Worm (Caenorhabditis elegans) whole organism, L4/young adult: Measurements from ENCODE around the gene srw-48.

ENCODE experiments used
- W03F9.2 ChIP-seq: fragments of 150-350 bp; optimal IDR thresholded peaks from 2 replicates; lab custom pipeline; 2014; ENCODE audit warnings: missing biosample characterization, missing genetic modification characterization
- dao-5 ChIP-seq: sonication (generic microtip); optimal IDR thresholded peaks from 2 replicates; lab custom pipeline; 2016; ENCODE audit warnings: missing genotype, missing genetic modification characterization, moderate library complexity, missing compliant biosample characterization
- him-1 ChIP-seq: sonication (generic microtip); optimal IDR thresholded peaks from 2 replicates; lab custom pipeline; 2016; ENCODE audit warnings: missing genotype, missing genetic modification reagents, missing genetic modification characterization, missing compliant biosample characterization

srw-48 gene

DNA sequence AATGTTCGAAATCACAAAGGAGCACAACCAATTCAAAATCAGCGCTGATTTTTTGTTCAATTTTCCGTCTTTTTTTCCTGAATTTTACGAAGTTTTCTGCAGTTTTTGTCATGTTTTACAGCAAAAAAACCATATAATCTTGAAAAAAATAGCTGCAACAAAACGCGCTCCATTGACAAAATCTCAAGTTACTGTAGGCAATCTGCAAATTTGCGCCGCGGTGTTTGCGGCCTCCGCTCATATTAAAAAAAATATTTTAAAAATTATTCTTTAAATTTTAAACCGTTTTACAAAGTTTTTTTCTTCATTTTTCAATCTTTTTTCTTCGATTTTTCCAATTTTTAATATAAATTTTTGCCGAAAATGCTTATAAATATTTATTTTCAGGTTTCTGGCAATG is 15.4 kb upstream of the srw-48 start:
- TF ChIP-seq W03F9.2 (tag; lab: Kevin White, UChicago) = no peak

DNA sequence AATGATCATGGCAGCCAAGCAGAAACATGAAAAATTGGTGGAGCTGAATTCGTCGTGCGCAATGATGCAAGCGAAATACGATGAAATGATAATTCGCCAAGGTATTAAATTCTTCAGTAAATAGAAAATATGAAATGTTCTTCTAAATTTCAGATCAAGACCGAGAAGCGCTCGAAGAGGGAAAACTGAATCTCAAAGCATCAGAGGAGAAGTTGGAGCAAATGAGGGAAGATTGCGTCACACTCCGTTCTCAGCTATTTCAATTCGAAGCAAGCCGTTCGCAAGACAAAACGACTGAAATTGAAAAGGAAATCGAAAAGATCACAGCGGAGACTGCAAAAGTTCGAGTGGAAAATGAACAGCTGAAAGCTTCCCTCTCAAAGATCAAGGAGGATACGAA is 14.4 kb upstream of the srw-48 start:
- TF ChIP-seq dao-5 (tag; lab: Kevin White, UChicago) = no peak
- TF ChIP-seq him-1 (tag; lab: Kevin White, UChicago) = no peak
- no peak for TF ChIP-seq W03F9.2 (tag; lab: Kevin White, UChicago)

DNA sequence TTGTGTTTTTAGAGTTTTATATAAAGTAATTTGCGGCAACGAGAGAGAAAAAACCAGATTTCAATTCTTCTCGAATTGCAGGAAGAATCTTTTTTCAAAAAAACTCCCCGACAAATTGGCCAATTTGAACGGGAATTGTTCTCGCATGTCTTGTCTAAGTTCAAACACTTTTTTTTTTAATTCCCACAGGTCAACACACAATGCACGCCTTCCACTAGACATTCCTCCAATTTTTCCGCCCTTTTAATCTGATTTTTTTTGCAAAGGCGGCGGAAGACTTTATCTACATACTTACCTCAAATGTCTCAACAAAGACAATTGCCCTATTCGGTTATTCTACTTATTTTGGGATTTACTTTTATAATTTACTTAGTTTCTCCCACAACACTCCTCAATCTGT is 13.1 kb upstream of the srw-48 start, which contains the start of gene F26D2.3:
TSS of gene F26D2.3 (plus strand) at position 301 of the 400 bp plus-strand sequence.
- no peak for TF ChIP-seq him-1 (tag; lab: Kevin White, UChicago)
- no peak for TF ChIP-seq W03F9.2 (tag; lab: Kevin White, UChicago)
- TF ChIP-seq dao-5 (tag; lab: Kevin White, UChicago) = no peak

DNA sequence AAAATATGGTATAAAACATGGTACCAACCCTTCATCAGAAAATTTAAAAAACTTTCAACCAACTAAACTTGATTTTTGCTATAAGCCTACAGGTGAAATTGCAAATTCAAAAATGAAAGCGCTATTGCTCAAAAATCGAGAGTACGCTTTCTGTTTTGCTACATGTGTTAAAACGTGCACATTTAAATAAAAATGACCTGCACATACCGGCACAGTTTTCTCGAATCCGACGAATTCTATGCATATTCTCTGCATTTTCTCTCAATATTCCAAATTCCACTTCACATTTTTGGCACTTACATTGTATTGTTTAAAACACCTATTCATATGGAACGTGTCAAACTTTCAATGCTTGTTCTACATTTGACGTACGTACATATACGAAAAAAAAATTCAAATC is 10.3 kb upstream of the srw-48 start, which contains the start of gene srh-145:
TSS of gene srh-145 (plus strand) at position 193 of the 400 bp plus-strand sequence.
- TF ChIP-seq W03F9.2 (tag; lab: Kevin White, UChicago) = no peak
- no peak for TF ChIP-seq him-1 (tag; lab: Kevin White, UChicago)
- TF ChIP-seq dao-5 (tag; lab: Kevin White, UChicago) = no peak

DNA sequence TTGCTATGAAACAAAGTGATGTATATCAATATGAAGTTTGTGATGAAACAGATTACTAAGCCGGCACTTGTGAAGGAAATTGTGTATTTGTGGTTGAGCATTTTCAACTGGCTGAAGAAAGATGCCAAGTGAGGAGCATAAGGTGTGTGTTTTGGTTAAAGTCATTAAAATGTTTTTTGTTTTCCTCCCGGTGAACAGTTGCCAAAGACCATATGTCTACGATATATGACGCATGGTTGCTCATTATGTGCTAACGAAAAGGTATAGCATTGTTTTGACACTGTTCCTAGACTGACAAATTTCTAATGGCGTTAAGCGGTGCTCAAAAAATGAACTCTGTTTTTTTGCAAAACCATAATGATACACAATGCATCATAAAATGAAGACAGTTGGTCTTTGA is 3.8 kb upstream of the srw-48 start, which contains the start of gene str-55:
TSS of gene str-55 (minus strand) at position 101 of the 400 bp plus-strand sequence.
- TF ChIP-seq him-1 (tag; lab: Kevin White, UChicago) = no peak
- no peak for TF ChIP-seq dao-5 (tag; lab: Kevin White, UChicago)
- TF ChIP-seq W03F9.2 (tag; lab: Kevin White, UChicago) = no peak

DNA sequence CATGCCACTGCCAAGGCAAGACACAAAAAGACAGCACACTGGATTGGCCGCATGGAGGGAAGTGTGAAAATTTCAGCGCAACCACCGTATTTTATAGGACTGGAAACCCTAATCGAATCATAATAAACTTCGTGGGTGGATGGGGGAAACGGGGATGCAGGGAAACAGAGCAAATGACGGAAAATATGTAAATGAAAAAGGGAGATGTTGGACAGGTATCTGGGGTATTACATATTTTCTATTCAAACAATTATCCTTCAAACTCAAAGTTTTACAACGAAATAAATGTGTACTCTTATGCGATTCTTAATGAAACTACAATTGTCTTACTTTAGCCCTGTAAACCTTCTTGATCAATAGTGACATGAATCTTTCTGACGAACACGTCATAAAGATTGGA is 1.0 kb upstream of the srw-48 start, which contains the start of gene F26D2.16:
TSS of gene F26D2.16 (minus strand) at position 101 of the 400 bp plus-strand sequence.
- TF ChIP-seq W03F9.2 (tag; lab: Kevin White, UChicago) (no peak), him-1 (tag; lab: Kevin White, UChicago) (no peak), dao-5 (tag; lab: Kevin White, UChicago) (no peak)

DNA sequence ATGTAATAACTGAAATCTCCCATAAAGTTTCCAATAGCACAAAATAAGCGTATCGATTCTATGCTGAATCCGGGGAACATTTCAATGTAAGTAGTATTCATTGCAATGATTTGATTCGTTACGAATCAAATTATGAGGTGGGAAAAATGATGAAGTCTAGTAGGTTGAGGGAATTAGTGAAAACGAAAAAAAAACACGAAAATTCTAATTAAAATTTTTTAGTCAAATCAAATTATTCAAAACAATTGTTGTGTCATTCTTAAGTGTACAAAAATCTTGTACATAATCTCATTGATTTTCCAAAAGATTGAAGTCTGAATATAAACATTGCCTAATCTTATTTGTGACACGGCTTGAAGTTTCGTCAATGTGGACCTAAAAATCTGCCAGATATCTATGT is 3.6 kb downstream of the srw-48 start, which contains the start of gene srw-29:
TSS of gene srw-29 (minus strand) at position 101 of the 400 bp plus-strand sequence.
- TF ChIP-seq W03F9.2 (tag; lab: Kevin White, UChicago) (no peak), him-1 (tag; lab: Kevin White, UChicago) (no peak), dao-5 (tag; lab: Kevin White, UChicago) (no peak)

DNA sequence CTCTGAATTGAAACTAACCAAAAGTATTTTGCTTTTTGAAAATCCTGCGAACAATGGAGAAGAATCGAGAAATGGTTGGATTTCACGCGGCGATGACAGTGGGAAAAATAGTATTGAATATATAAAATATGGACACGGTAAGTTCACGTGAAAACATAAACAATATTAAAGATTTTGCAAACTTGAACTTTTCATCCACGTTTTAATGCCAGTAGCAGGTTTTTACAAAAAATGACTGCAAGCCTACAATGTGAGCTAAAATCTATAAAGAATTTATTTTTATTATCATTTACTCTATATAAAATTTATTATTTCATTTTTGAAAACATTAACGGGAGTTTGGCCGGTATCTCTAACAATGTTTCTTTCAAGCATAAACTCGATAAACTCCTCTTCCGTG is 8.7 kb downstream of the srw-48 start, which contains the start of gene F26D2.10:
TSS of gene F26D2.10 (minus strand) at position 101 of the 400 bp plus-strand sequence.
- TF ChIP-seq dao-5 (tag; lab: Kevin White, UChicago) (no peak), him-1 (tag; lab: Kevin White, UChicago) (no peak), W03F9.2 (tag; lab: Kevin White, UChicago) (no peak)

DNA sequence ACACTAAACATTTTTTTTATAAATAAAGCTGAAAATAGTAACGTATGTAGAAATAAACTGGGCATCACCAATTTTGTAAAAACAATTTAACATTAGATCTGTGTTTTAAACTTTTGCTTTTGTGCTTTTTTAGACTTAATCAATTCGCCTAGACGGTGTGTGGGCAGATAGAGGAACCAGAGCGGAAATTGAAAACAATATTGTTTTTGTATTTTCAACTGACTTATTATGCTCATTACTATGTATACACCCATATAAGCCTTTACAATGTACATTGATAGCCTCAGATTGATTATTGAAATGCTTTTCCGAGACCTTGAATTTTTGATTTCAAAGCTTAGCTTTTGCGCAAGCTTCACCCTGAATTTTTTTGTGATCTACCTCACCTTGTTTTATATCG is 9.1 kb downstream of the srw-48 start, which contains the start of gene str-73:
TSS of gene str-73 (plus strand) at position 301 of the 400 bp plus-strand sequence.
- no peak for TF ChIP-seq him-1 (tag; lab: Kevin White, UChicago)
- no peak for TF ChIP-seq W03F9.2 (tag; lab: Kevin White, UChicago)

DNA sequence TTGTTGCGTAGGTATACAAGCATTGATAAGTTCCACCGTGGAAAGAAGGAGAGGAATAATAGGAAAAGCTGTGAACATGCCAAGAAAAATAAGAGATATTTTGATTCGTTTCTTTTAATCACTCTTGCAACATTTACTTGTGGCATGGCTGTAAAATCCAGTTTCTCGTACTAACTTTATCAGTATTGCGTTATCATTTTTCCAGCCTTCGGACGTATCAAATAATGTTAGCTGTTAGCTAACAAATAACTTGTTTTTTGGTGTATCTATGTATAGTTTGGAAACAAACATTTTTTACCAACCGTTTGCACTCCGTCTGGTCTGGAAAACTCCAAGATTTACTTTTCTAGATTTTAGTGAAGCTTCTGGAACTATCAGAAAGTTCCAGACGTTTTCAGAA is 12.7 kb downstream of the srw-48 start, which contains the start of gene clec-234:
TSS of gene clec-234 (minus strand) at position 101 of the 400 bp plus-strand sequence.
- no peak for TF ChIP-seq W03F9.2 (tag; lab: Kevin White, UChicago)
- no peak for TF ChIP-seq him-1 (tag; lab: Kevin White, UChicago)
- no peak for TF ChIP-seq dao-5 (tag; lab: Kevin White, UChicago)

DNA sequence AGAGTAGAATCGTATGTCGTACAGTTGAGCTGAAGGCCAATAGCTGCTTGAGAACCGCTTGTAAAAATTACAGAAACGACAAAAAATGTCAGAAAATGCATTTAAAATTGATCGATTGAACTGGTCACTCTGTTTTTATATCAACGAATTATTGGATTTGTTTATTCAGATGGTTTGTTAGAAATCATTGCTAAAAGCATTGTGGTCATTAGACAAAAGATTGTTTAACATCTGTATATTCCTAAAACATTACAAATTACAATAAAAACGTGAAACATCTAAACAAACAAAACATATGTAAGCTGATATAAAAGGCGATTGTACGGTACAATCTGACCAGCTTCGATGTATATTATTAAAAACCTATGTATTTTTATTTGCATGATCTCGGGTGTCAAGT is 14.7 kb downstream of the srw-48 start, which contains the start of the genes F26D2.13 and F26D2.14:
TSS of gene F26D2.13 (minus strand) at position 101 of the 400 bp plus-strand sequence.
TSS of gene F26D2.14 (plus strand) at position 346 of the 400 bp plus-strand sequence.
- TF ChIP-seq W03F9.2 (tag; lab: Kevin White, UChicago) (no peak), dao-5 (tag; lab: Kevin White, UChicago) (no peak), him-1 (tag; lab: Kevin White, UChicago) (no peak)

DNA sequence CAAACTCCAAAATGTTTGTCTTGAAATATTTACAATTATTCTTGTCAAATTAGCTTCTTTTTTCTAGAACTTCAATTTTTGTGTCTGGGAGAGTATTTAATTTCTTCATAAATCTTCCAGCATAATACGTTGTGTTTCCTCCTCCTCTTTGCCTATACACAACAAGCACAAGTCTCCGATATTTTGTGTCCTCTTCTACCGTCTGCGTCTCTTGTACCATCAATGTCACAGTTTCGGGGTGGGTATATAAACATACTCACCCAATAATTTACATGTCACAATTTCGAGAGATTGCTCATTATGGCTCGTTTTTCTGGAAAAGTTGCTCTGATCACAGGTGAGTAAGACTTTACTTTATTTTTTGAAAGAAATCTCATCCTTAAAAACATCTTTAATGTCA is 16.8 kb downstream of the srw-48 start, which contains the start of gene F26D2.15:
TSS of gene F26D2.15 (plus strand) at position 301 of the 400 bp plus-strand sequence.
- TF ChIP-seq W03F9.2 (tag; lab: Kevin White, UChicago) (no peak), dao-5 (tag; lab: Kevin White, UChicago) (no peak), him-1 (tag; lab: Kevin White, UChicago) (no peak)

DNA sequence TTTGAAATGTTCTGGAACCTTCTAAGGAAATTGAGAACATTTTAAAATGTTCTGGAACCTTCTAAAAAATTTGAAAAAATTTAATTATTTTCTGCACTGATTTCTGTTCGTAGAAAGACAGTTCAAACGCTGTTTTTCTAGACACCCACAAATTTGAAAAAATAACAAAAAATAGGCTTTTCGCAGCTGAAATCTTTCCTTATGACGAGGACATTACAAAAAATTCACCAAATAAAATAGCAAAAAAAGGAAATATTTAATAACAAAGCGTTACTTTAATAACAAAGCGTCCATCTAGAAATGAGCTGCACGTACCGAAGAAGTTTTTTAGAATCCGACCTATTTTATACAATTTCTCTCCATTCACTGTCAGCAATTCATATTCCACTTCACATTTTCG is 22.8 kb downstream of the srw-48 start, which contains the start of gene srh-141:
TSS of gene srh-141 (plus strand) at position 301 of the 400 bp plus-strand sequence.
- TF ChIP-seq him-1 (tag; lab: Kevin White, UChicago) (no peak), W03F9.2 (tag; lab: Kevin White, UChicago) (no peak), dao-5 (tag; lab: Kevin White, UChicago) (no peak)

DNA sequence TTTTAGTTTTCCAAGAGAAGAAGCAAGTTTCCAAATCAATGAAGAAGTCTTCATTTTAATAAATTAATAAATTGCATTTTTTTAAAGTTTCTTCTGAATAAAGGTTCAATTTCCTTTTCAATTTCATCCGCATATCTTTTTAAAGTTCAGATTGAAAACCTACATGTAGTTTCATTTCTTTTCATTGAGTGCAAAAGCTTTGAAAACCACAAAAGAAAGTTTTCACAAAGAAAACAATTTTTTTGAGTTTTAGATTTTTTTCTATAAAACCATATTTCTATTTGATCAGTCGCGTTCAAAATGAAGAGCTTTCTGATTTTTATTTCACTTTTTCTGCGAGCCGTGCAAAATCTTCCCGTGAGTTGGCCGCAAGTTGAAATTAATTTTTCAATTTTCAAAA is 24.9 kb downstream of the srw-48 start, which contains the start of gene T08G3.6:
TSS of gene T08G3.6 (plus strand) at position 301 of the 400 bp plus-strand sequence.
- no peak for TF ChIP-seq him-1 (tag; lab: Kevin White, UChicago)
- TF ChIP-seq W03F9.2 (tag; lab: Kevin White, UChicago) = no peak
- TF ChIP-seq dao-5 (tag; lab: Kevin White, UChicago) = no peak
